Worm (Caenorhabditis elegans) whole organism, L4 larva: Measurements from ENCODE around the gene F46H5.11.

Source experiments
- F37D6.2 ChIP-seq: sonication (generic microtip); optimal IDR thresholded peaks from 2 replicates; lab custom pipeline; 2016; ENCODE audit warnings: mild to moderate bottlenecking, missing genetic modification characterization, missing compliant biosample characterization
- F44E2.7 ChIP-seq: fragments of 200-800 bp; sonication (Bioruptor generic); IDR thresholded peaks from 2 replicates; pipeline ENCODE4 v2.1.2; 2022; ENCODE audit warnings: missing genetic modification characterization, missing compliant biosample characterization
- F49E8.2 ChIP-seq: sonication (generic microtip); optimal IDR thresholded peaks from 2 replicates; lab custom pipeline; 2016; ENCODE audit warnings: missing compliant biosample characterization, mild to moderate bottlenecking, missing genetic modification characterization, borderline replicate concordance
- T20F7.1 ChIP-seq: fragments of 200-800 bp; sonication (Bioruptor generic); optimal IDR thresholded peaks from 2 replicates; lab custom pipeline; 2018; ENCODE audit warnings: mild to moderate bottlenecking, missing genetic modification characterization, missing compliant biosample characterization
- T26A8.4 ChIP-seq: fragments of 200-800 bp; sonication (Bioruptor generic); IDR thresholded peaks from 2 replicates; pipeline ENCODE4 v1.3.6; 2022; ENCODE audit warnings: missing genetic modification characterization, missing compliant biosample characterization
- aha-1 ChIP-seq: fragments of 150-350 bp; peaks from one replicate; lab custom pipeline; 2014; ENCODE audit warnings: missing biosample characterization, missing genetic modification characterization
- ceh-28 ChIP-seq: fragments of 150-350 bp; optimal IDR thresholded peaks from 2 replicates; lab custom pipeline; 2014; ENCODE audit warnings: missing biosample characterization, missing genetic modification reagents, missing genetic modification characterization
- ceh-32 ChIP-seq: sonication (generic microtip); optimal IDR thresholded peaks from 2 replicates; lab custom pipeline; 2016; ENCODE audit warnings: mild to moderate bottlenecking, missing genetic modification characterization, missing compliant biosample characterization; ENCODE audit not compliant: poor library complexity
- ctbp-1 ChIP-seq: fragments of 200-800 bp; sonication (Bioruptor generic); IDR thresholded peaks from 2 replicates; pipeline ENCODE4 v1.3.6; 2022; ENCODE audit warnings: missing genetic modification reagents, missing genetic modification characterization, missing compliant biosample characterization
- daf-16 ChIP-seq, 3 experiments: sonication (generic microtip); optimal IDR thresholded peaks; 2 replicates each; lab custom pipeline; 2016 to 2017; ENCODE audit warnings: missing genetic modification characterization in 3 of 3, missing genetic modification reagents in 3 of 3, mild to moderate bottlenecking in 2 of 3, missing compliant biosample characterization in 2 of 3, missing biosample characterization in 1 of 3, moderate library complexity in 1 of 3
- daf-19 ChIP-seq: fragments of 200-800 bp; sonication (Bioruptor generic); conservative IDR thresholded peaks from 2 replicates; pipeline ENCODE4 v1.3.6; 2022; ENCODE audit warnings: missing genetic modification characterization, missing compliant biosample characterization
- dmd-6 ChIP-seq: fragments of 200-800 bp; sonication (Bioruptor generic); IDR thresholded peaks from 2 replicates; pipeline ENCODE4 v1.3.6; 2022; ENCODE audit warnings: missing genetic modification reagents, missing genetic modification characterization, missing compliant biosample characterization
- dmd-9 ChIP-seq: fragments of 200-800 bp; sonication (Bioruptor generic); IDR thresholded peaks from 2 replicates; pipeline ENCODE4 v1.3.6; 2022; ENCODE audit warnings: missing genetic modification reagents, missing genetic modification characterization, missing compliant biosample characterization
- dve-1 ChIP-seq: sonication (generic microtip); optimal IDR thresholded peaks from 2 replicates; lab custom pipeline; 2017; ENCODE audit warnings: antibody characterized with exemption, mild to moderate bottlenecking, missing genetic modification characterization, missing compliant biosample characterization; ENCODE audit not compliant: insufficient read depth
- egl-27 ChIP-seq: sonication (generic microtip); optimal IDR thresholded peaks from 3 replicates; lab custom pipeline; 2017; ENCODE audit warnings: missing biosample characterization, missing genetic modification reagents, missing genetic modification characterization
- egl-43 ChIP-seq: fragments of 200-800 bp; sonication (Bioruptor generic); IDR thresholded peaks from 2 replicates; pipeline ENCODE4 v1.3.6; 2022; ENCODE audit warnings: missing genetic modification reagents, missing genetic modification characterization, missing compliant biosample characterization
- fkh-10 ChIP-seq: fragments of 150-350 bp; optimal IDR thresholded peaks from 2 replicates; lab custom pipeline; 2014; ENCODE audit warnings: missing biosample characterization, missing genetic modification reagents, missing genetic modification characterization
- hif-1 ChIP-seq, 2 experiments: sonication (generic microtip); optimal IDR thresholded peaks; 2 replicates each; lab custom pipeline; 2016 to 2017; ENCODE audit warnings: missing compliant biosample characterization in 2 of 2, missing genetic modification characterization in 2 of 2, missing genetic modification reagents in 2 of 2, missing genotype in 2 of 2, mild to moderate bottlenecking in 1 of 2
- hlh-11 ChIP-seq: fragments of 200-800 bp; sonication (Bioruptor generic); optimal IDR thresholded peaks from 2 replicates; lab custom pipeline; 2018; ENCODE audit warnings: mild to moderate bottlenecking, missing genetic modification characterization, missing compliant biosample characterization
- hlh-30 ChIP-seq: sonication (generic microtip); optimal IDR thresholded peaks from 2 replicates; lab custom pipeline; 2017; ENCODE audit warnings: antibody characterized with exemption, mild to moderate bottlenecking, missing genetic modification characterization, missing compliant biosample characterization; ENCODE audit not compliant: insufficient read depth
- hmg-1.1 ChIP-seq: fragments of 200-800 bp; sonication (Bioruptor generic); IDR thresholded peaks from 2 replicates; pipeline ENCODE4 v1.3.6; 2022; ENCODE audit warnings: missing genetic modification reagents, missing genetic modification characterization, missing compliant biosample characterization
- lin-38 ChIP-seq: fragments of 200-800 bp; sonication (Bioruptor generic); IDR thresholded peaks from 2 replicates; pipeline ENCODE4 v1.3.6; 2022; ENCODE audit warnings: missing genetic modification reagents, missing genetic modification characterization, missing compliant biosample characterization
- lsy-2 ChIP-seq, 2 experiments: fragments of 150-350 bp in 1 of 2; sonication (generic microtip) in 1 of 2; optimal IDR thresholded peaks; 2 replicates each; lab custom pipeline; 2014 to 2017; ENCODE audit warnings: missing biosample characterization in 2 of 2, missing genetic modification characterization in 2 of 2
- mdl-1 ChIP-seq, 2 experiments: fragments of 150-350 bp in 1 of 2; sonication (generic microtip) in 1 of 2; optimal IDR thresholded peaks; 2 replicates each; lab custom pipeline; 2014 to 2017; ENCODE audit warnings: missing biosample characterization in 2 of 2, missing genetic modification characterization in 2 of 2
- mep-1 ChIP-seq: fragments of 150-350 bp; sonication (generic microtip); optimal IDR thresholded peaks from 3 replicates; lab custom pipeline; 2014; ENCODE audit warnings: missing biosample characterization, missing genetic modification characterization
- mxl-2 ChIP-seq: fragments of 200-800 bp; sonication (Bioruptor generic); conservative IDR thresholded peaks from 2 replicates; pipeline ENCODE4 v1.3.6; 2022; ENCODE audit warnings: missing genetic modification reagents, missing genetic modification characterization, missing compliant biosample characterization
- nhr-102 ChIP-seq: sonication (generic microtip); optimal IDR thresholded peaks from 2 replicates; lab custom pipeline; 2016; ENCODE audit warnings: mild to moderate bottlenecking, missing genetic modification characterization, moderate library complexity, missing compliant biosample characterization
- nhr-11 ChIP-seq: fragments of 150-350 bp; optimal IDR thresholded peaks from 2 replicates; lab custom pipeline; 2014; ENCODE audit warnings: missing biosample characterization, missing genetic modification characterization
- nhr-237 ChIP-seq: sonication (generic microtip); optimal IDR thresholded peaks from 2 replicates; lab custom pipeline; 2017; ENCODE audit warnings: missing biosample characterization, missing genetic modification characterization
- nhr-25 ChIP-seq: sonication (generic microtip); optimal IDR thresholded peaks from 2 replicates; lab custom pipeline; 2017; ENCODE audit warnings: missing genetic modification characterization, mild to moderate bottlenecking, missing compliant biosample characterization, antibody characterized with exemption, moderate library complexity, borderline replicate concordance; ENCODE audit not compliant: insufficient read depth
- nhr-41 ChIP-seq: fragments of 200-800 bp; sonication (Bioruptor generic); IDR thresholded peaks from 2 replicates; pipeline ENCODE4 v1.3.6; 2022; ENCODE audit warnings: missing genetic modification reagents, missing genetic modification characterization, missing compliant biosample characterization
- nhr-48 ChIP-seq: sonication (generic microtip); optimal IDR thresholded peaks from 2 replicates; lab custom pipeline; 2016; ENCODE audit warnings: mild to moderate bottlenecking, missing genetic modification characterization, missing compliant biosample characterization
- nhr-6 ChIP-seq: fragments of 150-350 bp; optimal IDR thresholded peaks from 2 replicates; lab custom pipeline; 2014; ENCODE audit warnings: missing biosample characterization, missing genetic modification characterization
- rbr-2 ChIP-seq: sonication (generic microtip); optimal IDR thresholded peaks from 2 replicates; lab custom pipeline; 2016; ENCODE audit warnings: missing genotype, missing genetic modification characterization, missing compliant biosample characterization
- sdz-12 ChIP-seq: fragments of 200-800 bp; sonication (Bioruptor generic); optimal IDR thresholded peaks from 2 replicates; lab custom pipeline; 2018; ENCODE audit warnings: mild to moderate bottlenecking, missing genetic modification characterization, missing compliant biosample characterization
- set-16 ChIP-seq: fragments of 200-800 bp; sonication (Bioruptor generic); IDR thresholded peaks from 2 replicates; pipeline ENCODE4 v1.3.6; 2022; ENCODE audit warnings: missing genetic modification reagents, missing genetic modification characterization, missing compliant biosample characterization
- snpc-4 ChIP-seq: fragments of 150-350 bp; optimal IDR thresholded peaks from 2 replicates; lab custom pipeline; 2014; ENCODE audit warnings: missing biosample characterization, missing genetic modification characterization
- tra-1 ChIP-seq: fragments of 200-800 bp; sonication (Bioruptor generic); IDR thresholded peaks from 2 replicates; pipeline ENCODE4 v1.3.6; 2022; ENCODE audit warnings: missing genetic modification reagents, missing genetic modification characterization, missing compliant biosample characterization
- unc-62 ChIP-seq, 3 experiments: fragments of 150-350 bp in 1 of 3; sonication (generic microtip); optimal IDR thresholded peaks in 2 of 3; peaks in 1 of 3; 1 replicate in 1 of 3; 2 replicates in 2 of 3; lab custom pipeline; 2014 to 2017; ENCODE audit warnings: missing biosample characterization in 3 of 3, missing genetic modification characterization in 3 of 3, missing genetic modification reagents in 3 of 3, missing genotype in 1 of 3

The F46H5.11 gene

ce11 chrX:7290859-7291628, 19.2 kb upstream of the F46H5.11 start:
- TF ChIP-seq T26A8.4 (GFP tag; lab: Robert Waterston, UW) (no peak), hlh-11 (tag; lab: Kevin White, UChicago) (peak; percentile 42), dmd-6 (peak; percentile 89), dve-1 (tag; lab: Kevin White, UChicago) (peak; percentile 77), tra-1 (0 out of 2 replicates have a peak, but pooled peaks have one; percentile 67), T20F7.1 (GFP tag; lab: Kevin White, UChicago) (peak; percentile 21), unc-62 (GFP tag; optimal IDR thresholded peaks at IDR 0.05 in 1 of 2; lab: Kevin White, UChicago) (peak; percentile 40 to 89), unc-62 (tag; optimal IDR thresholded peaks at IDR 0.05; lab: Kevin White, UChicago) (no peak), daf-16 (GFP tag; optimal IDR thresholded peaks at IDR 0.05; lab: Kevin White, UChicago) (peak in 1 of 2 experiments; percentile 16), daf-16 (tag; optimal IDR thresholded peaks at IDR 0.05; lab: Kevin White, UChicago) (peak; percentile 53), lin-38 (GFP tag; lab: Robert Waterston, UW) (no peak), nhr-48 (tag; lab: Kevin White, UChicago) (peak; percentile 59)
- TF ChIP-seq, all 104 proteins: peak for 8

- TF ChIP-seq nhr-41 (no peak), mxl-2 (GFP tag; lab: Robert Waterston, UW) (no peak), daf-19 (0 out of 2 replicates have a peak, but pooled peaks have one; percentile 8)
Measured at ce11 chrX:7289565-7289964, 17.7 kb upstream of the F46H5.11 start.

- peak; percentile 96 for TF ChIP-seq fkh-10 (GFP tag; lab: Kevin White, UChicago)
- peak; percentile 96 for TF ChIP-seq aha-1
- TF ChIP-seq daf-19: no peak
- TF ChIP-seq hlh-30 (tag; lab: Kevin White, UChicago): peak; percentile 11
- TF ChIP-seq lsy-2 (tag; optimal IDR thresholded peaks at IDR 0.05; lab: Kevin White, UChicago): peak; percentile 20 to 45
- TF ChIP-seq nhr-237 (tag; lab: Kevin White, UChicago): no peak
- TF ChIP-seq snpc-4 (tag; lab: Kevin White, UChicago): no peak
- TF ChIP-seq nhr-102 (tag; lab: Kevin White, UChicago): no peak
- peak; percentile 55; the same call in 1 of the 2 replicates for TF ChIP-seq hmg-1.1 (GFP tag; lab: Robert Waterston, UW)
- no peak for TF ChIP-seq egl-43
- no peak for TF ChIP-seq egl-27 (tag; lab: Kevin White, UChicago)
- no peak for TF ChIP-seq daf-16 (GFP tag; optimal IDR thresholded peaks at IDR 0.05; lab: Kevin White, UChicago)
- TF ChIP-seq daf-16 (tag; optimal IDR thresholded peaks at IDR 0.05; lab: Kevin White, UChicago): no peak
- no peak for TF ChIP-seq ceh-32 (tag; lab: Kevin White, UChicago)
- no peak for TF ChIP-seq nhr-25 (tag; lab: Kevin White, UChicago)
- no peak for TF ChIP-seq hif-1 (tag; optimal IDR thresholded peaks at IDR 0.05; lab: Kevin White, UChicago)
- peak; percentile 64 for TF ChIP-seq mep-1 (tag; lab: Kevin White, UChicago)
- TF ChIP-seq ctbp-1 (GFP tag; lab: Robert Waterston, UW): peak; percentile 76
- TF ChIP-seq F49E8.2 (tag; lab: Kevin White, UChicago): no peak
- peak; percentile 79 for TF ChIP-seq F37D6.2 (tag; lab: Kevin White, UChicago)
- TF ChIP-seq dmd-9: no peak
- peak in 1 of 2 experiments; percentile 86 for TF ChIP-seq unc-62 (GFP tag; optimal IDR thresholded peaks at IDR 0.05 in 1 of 2; lab: Kevin White, UChicago)
- no peak for TF ChIP-seq unc-62 (tag; optimal IDR thresholded peaks at IDR 0.05; lab: Kevin White, UChicago)
- peak; percentile 38; the same call in 1 of the 2 replicates for TF ChIP-seq set-16 (GFP tag; lab: Robert Waterston, UW)
- TF ChIP-seq ceh-28 (tag; lab: Kevin White, UChicago): peak; percentile 10
- peak; percentile 74 for TF ChIP-seq rbr-2
- no peak for TF ChIP-seq sdz-12
- TF ChIP-seq mdl-1 (tag; optimal IDR thresholded peaks at IDR 0.05; lab: Kevin White, UChicago): peak in 1 of 2 experiments; percentile 45
- peak; percentile 24 for TF ChIP-seq hlh-11 (tag; lab: Kevin White, UChicago)
- no peak for TF ChIP-seq nhr-11
- TF ChIP-seq nhr-6: no peak
- no peak for TF ChIP-seq F44E2.7 (GFP tag; lab: Robert Waterston, UW)
- TF ChIP-seq, all 104 proteins: peak for 14
Measured at ce11 chrX:7284724-7285184, 12.9 kb upstream of the F46H5.11 start.
